Fruit fly (Drosophila melanogaster) whole organism, embryonic: ENCODE data around the gene Eip75B.

Source experiments
- ATbp ChIP-seq: fragments of 200-800 bp; sonication (Bioruptor generic); optimal IDR thresholded peaks from 2 replicates; lab custom pipeline; 2017; ENCODE audit warnings: missing biosample characterization, mild to moderate bottlenecking, missing genetic modification characterization, missing genetic modification reagents
- CG11456 ChIP-seq: fragments of 200-800 bp; sonication (Bioruptor generic); IDR thresholded peaks from 3 replicates; pipeline ENCODE4 v1.3.6; 2022; ENCODE audit warnings: missing biosample characterization, missing genetic modification characterization
- CG11504 ChIP-seq: fragments of 200-800 bp; sonication (Bioruptor generic); optimal IDR thresholded peaks from 3 replicates; lab custom pipeline; 2019; ENCODE audit warnings: missing biosample characterization, mild to moderate bottlenecking, missing genetic modification characterization, moderate library complexity
- CG11695 ChIP-seq: fragments of 200-800 bp; sonication (Bioruptor generic); IDR thresholded peaks from 3 replicates; pipeline ENCODE4 v1.3.6; 2022; ENCODE audit warnings: missing biosample characterization, missing genetic modification characterization
- CG12744 ChIP-seq: fragments of 200-800 bp; sonication (Bioruptor generic); optimal IDR thresholded peaks from 2 replicates; lab custom pipeline; 2016; ENCODE audit warnings: missing biosample characterization, missing genetic modification characterization
- CG12942 ChIP-seq: fragments of 200-800 bp; sonication (Bioruptor generic); optimal IDR thresholded peaks from 3 replicates; lab custom pipeline; 2016; ENCODE audit warnings: missing biosample characterization, missing genetic modification characterization
- CG1603 ChIP-seq: fragments of 200-800 bp; sonication (Bioruptor generic); optimal IDR thresholded peaks from 2 replicates; lab custom pipeline; 2019; ENCODE audit warnings: missing biosample characterization, mild to moderate bottlenecking, missing genetic modification characterization, moderate library complexity
- CG1647 ChIP-seq: fragments of 200-800 bp; sonication (Bioruptor generic); optimal IDR thresholded peaks from 3 replicates; lab custom pipeline; 2016; ENCODE audit warnings: missing biosample characterization, missing genetic modification characterization
- CG17186 ChIP-seq: fragments of 200-800 bp; sonication (Bioruptor generic); optimal IDR thresholded peaks from 3 replicates; lab custom pipeline; 2017; ENCODE audit warnings: missing biosample characterization, missing genetic modification reagents, missing genetic modification characterization
- CG17359 ChIP-seq: fragments of 200-800 bp; sonication (Bioruptor generic); optimal IDR thresholded peaks from 3 replicates; lab custom pipeline; 2018; ENCODE audit warnings: missing biosample characterization, mild to moderate bottlenecking, missing genetic modification characterization, moderate library complexity
- CG1832 ChIP-seq: fragments of 200-800 bp; sonication (Bioruptor generic); optimal IDR thresholded peaks from 2 replicates; lab custom pipeline; 2017; ENCODE audit warnings: missing biosample characterization, mild to moderate bottlenecking, missing genetic modification characterization, inconsistent platforms
- CG2116 ChIP-seq: fragments of 200-800 bp; sonication (Bioruptor generic); optimal IDR thresholded peaks from 3 replicates; lab custom pipeline; 2018; ENCODE audit warnings: missing biosample characterization, mild to moderate bottlenecking, missing genetic modification characterization
- CG30403 ChIP-seq: fragments of 200-800 bp; sonication (Bioruptor generic); optimal IDR thresholded peaks from 3 replicates; lab custom pipeline; 2016; ENCODE audit warnings: missing biosample characterization, missing genetic modification characterization
- CG3065 ChIP-seq: fragments of 200-800 bp; sonication (Bioruptor generic); optimal IDR thresholded peaks from 2 replicates; lab custom pipeline; 2016; ENCODE audit warnings: missing biosample characterization, missing genetic modification characterization
- CG31224 ChIP-seq: fragments of 200-800 bp; sonication (Bioruptor generic); IDR thresholded peaks from 2 replicates; pipeline ENCODE4 v1.3.6; 2022; ENCODE audit warnings: missing biosample characterization, missing genetic modification characterization
- CG31441 ChIP-seq: fragments of 200-800 bp; sonication (Bioruptor generic); IDR thresholded peaks from 2 replicates; pipeline ENCODE4 v1.3.6; 2022; ENCODE audit warnings: missing biosample characterization, missing genetic modification characterization
- CG32532 ChIP-seq: fragments of 200-800 bp; sonication (Bioruptor generic); IDR thresholded peaks from 2 replicates; pipeline ENCODE4 v1.3.6; 2022; ENCODE audit warnings: missing biosample characterization, missing genetic modification characterization
- CG3281 ChIP-seq: fragments of 200-800 bp; sonication (Bioruptor generic); optimal IDR thresholded peaks from 3 replicates; lab custom pipeline; 2017; ENCODE audit warnings: missing biosample characterization, mild to moderate bottlenecking, missing genetic modification characterization
- CG33557 ChIP-seq: fragments of 200-800 bp; sonication (Bioruptor generic); optimal IDR thresholded peaks from 2 replicates; lab custom pipeline; 2019; ENCODE audit warnings: missing biosample characterization, mild to moderate bottlenecking, missing genetic modification characterization, moderate library complexity
- CG3995 ChIP-seq: fragments of 200-800 bp; sonication (Bioruptor generic); optimal IDR thresholded peaks from 3 replicates; lab custom pipeline; 2016; ENCODE audit warnings: missing biosample characterization, missing genetic modification characterization
- CG4707 ChIP-seq: fragments of 200-800 bp; sonication (Bioruptor generic); optimal IDR thresholded peaks from 2 replicates; lab custom pipeline; 2018; ENCODE audit warnings: missing biosample characterization, mild to moderate bottlenecking, missing genetic modification characterization, moderate library complexity
- Dip2 ChIP-seq: fragments of 200-800 bp; sonication (Bioruptor generic); IDR thresholded peaks from 2 replicates; pipeline ENCODE4 v1.3.6; 2022; ENCODE audit warnings: missing biosample characterization, missing genetic modification characterization
- Dll ChIP-seq: fragments of 200-800 bp; sonication (Bioruptor generic); IDR thresholded peaks from 4 replicates; pipeline ENCODE4 v1.3.6; 2022; ENCODE audit warnings: missing biosample characterization, missing genetic modification characterization; ENCODE audit not compliant: partially characterized antibody
- Gsc ChIP-seq: fragments of 200-800 bp; sonication (Bioruptor generic); IDR thresholded peaks from 2 replicates; pipeline ENCODE4 v1.3.6; 2022; ENCODE audit warnings: missing biosample characterization, missing genetic modification characterization
- Hr78 ChIP-seq, 2 experiments: fragments of 200-800 bp in 1 of 2; fragments of >200 bp in 1 of 2; sonication (Bioruptor generic) in 1 of 2; optimal IDR thresholded peaks; 2 replicates each; lab custom pipeline; 2017 to 2019; ENCODE audit warnings: missing biosample characterization in 2 of 2, missing genetic modification characterization in 2 of 2, mild to moderate bottlenecking in 1 of 2, moderate library complexity in 1 of 2
- Lpt ChIP-seq: fragments of >200 bp; optimal IDR thresholded peaks from 2 replicates; lab custom pipeline; 2018; ENCODE audit warnings: missing biosample characterization, missing genetic modification characterization
- MTF-1 ChIP-seq: fragments of 200-800 bp; sonication (Bioruptor generic); optimal IDR thresholded peaks from 2 replicates; lab custom pipeline; 2018; ENCODE audit warnings: missing biosample characterization, mild to moderate bottlenecking, missing genetic modification characterization, borderline replicate concordance
- Med ChIP-seq: fragments of 200-800 bp; sonication (Bioruptor generic); peaks from one replicate; lab custom pipeline; 2016; ENCODE audit warnings: missing biosample characterization, missing genetic modification characterization, mild to moderate bottlenecking, inconsistent platforms, moderate library complexity
- Neu2 ChIP-seq: fragments of 200-800 bp; sonication (Bioruptor generic); optimal IDR thresholded peaks from 3 replicates; lab custom pipeline; 2016; ENCODE audit warnings: missing biosample characterization, missing genetic modification characterization, borderline replicate concordance
- Rfx ChIP-seq: fragments of 200-800 bp; sonication (Bioruptor generic); IDR thresholded peaks from 2 replicates; pipeline ENCODE4 v1.3.6; 2022; ENCODE audit warnings: missing biosample characterization, missing genetic modification characterization
- Sin3A ChIP-seq: fragments of >200 bp; optimal IDR thresholded peaks from 2 replicates; lab custom pipeline; 2018
- ara ChIP-seq: fragments of 200-800 bp; sonication (Bioruptor generic); IDR thresholded peaks from 2 replicates; pipeline ENCODE4 v1.3.6; 2022; ENCODE audit warnings: missing biosample characterization, missing genetic modification characterization
- cg ChIP-seq: fragments of 200-800 bp; sonication (Bioruptor generic); optimal IDR thresholded peaks from 3 replicates; lab custom pipeline; 2019; ENCODE audit warnings: missing biosample characterization, mild to moderate bottlenecking, missing genetic modification characterization, moderate library complexity
- chinmo ChIP-seq: fragments of 200-800 bp; sonication (Bioruptor generic); IDR thresholded peaks from 4 replicates; pipeline ENCODE4 v1.3.6; 2022; ENCODE audit warnings: missing biosample characterization, missing genetic modification characterization; ENCODE audit not compliant: partially characterized antibody
- cwo ChIP-seq: fragments of 200-800 bp; sonication (Bioruptor generic); optimal IDR thresholded peaks from 3 replicates; lab custom pipeline; 2017; ENCODE audit warnings: missing biosample characterization, missing genetic modification characterization, mild to moderate bottlenecking, moderate library complexity, missing genetic modification reagents
- fd102C ChIP-seq: fragments of 200-800 bp; sonication (Bioruptor generic); optimal IDR thresholded peaks from 2 replicates; lab custom pipeline; 2018; ENCODE audit warnings: missing biosample characterization, mild to moderate bottlenecking, missing genetic modification characterization, moderate library complexity
- gcm2 ChIP-seq: fragments of 200-800 bp; sonication (Bioruptor generic); optimal IDR thresholded peaks from 2 replicates; lab custom pipeline; 2016; ENCODE audit warnings: missing biosample characterization, missing genetic modification characterization
- gfzf ChIP-seq: fragments of 200-800 bp; sonication (Bioruptor generic); optimal IDR thresholded peaks from 2 replicates; lab custom pipeline; 2016; ENCODE audit warnings: missing biosample characterization, mild to moderate bottlenecking, missing genetic modification characterization, moderate library complexity
- grn ChIP-seq: fragments of 200-800 bp; sonication (Bioruptor generic); optimal IDR thresholded peaks from 3 replicates; lab custom pipeline; 2017; ENCODE audit warnings: missing biosample characterization, missing genetic modification characterization
- gsb ChIP-seq: fragments of 200-800 bp; sonication (Bioruptor generic); IDR thresholded peaks from 2 replicates; pipeline ENCODE4 v1.3.6; 2022; ENCODE audit warnings: missing biosample characterization, missing genetic modification characterization
- h ChIP-seq: fragments of >200 bp; optimal IDR thresholded peaks from 2 replicates; lab custom pipeline; 2017
- maf-S ChIP-seq: fragments of 200-800 bp; sonication (Bioruptor generic); optimal IDR thresholded peaks from 2 replicates; lab custom pipeline; 2016; ENCODE audit warnings: missing biosample characterization, missing genetic modification characterization
- nmo ChIP-seq: fragments of 200-800 bp; sonication (Bioruptor generic); optimal IDR thresholded peaks from 2 replicates; lab custom pipeline; 2018; ENCODE audit warnings: missing biosample characterization, mild to moderate bottlenecking, missing genetic modification characterization, moderate library complexity
- pfk ChIP-seq: fragments of 200-800 bp; sonication (Bioruptor generic); optimal IDR thresholded peaks from 2 replicates; lab custom pipeline; 2018; ENCODE audit warnings: missing biosample characterization, mild to moderate bottlenecking, missing genetic modification characterization, moderate library complexity
- pum ChIP-seq: fragments of 200-800 bp; sonication (Bioruptor generic); optimal IDR thresholded peaks from 2 replicates; lab custom pipeline; 2016; ENCODE audit warnings: missing biosample characterization, missing genetic modification characterization
- repo ChIP-seq: fragments of 200-800 bp; sonication (Bioruptor generic); optimal IDR thresholded peaks from 2 replicates; lab custom pipeline; 2016; ENCODE audit warnings: missing biosample characterization, missing genetic modification characterization
- sens-2 ChIP-seq: fragments of 200-800 bp; sonication (Bioruptor generic); IDR thresholded peaks from 2 replicates; pipeline ENCODE4 v1.3.6; 2022; ENCODE audit warnings: missing biosample characterization, missing genetic modification characterization
- stc ChIP-seq: fragments of 200-800 bp; sonication (Bioruptor generic); IDR thresholded peaks from 2 replicates; pipeline ENCODE4 v1.3.6; 2022; ENCODE audit warnings: missing biosample characterization, missing genetic modification characterization
- tll ChIP-seq, 2 experiments: fragments of 200-800 bp in 1 of 2; fragments of >200 bp in 1 of 2; sonication (Bioruptor generic) in 1 of 2; optimal IDR thresholded peaks; 2 replicates each; lab custom pipeline; 2017 to 2019; ENCODE audit warnings: missing biosample characterization in 2 of 2, missing genetic modification characterization in 2 of 2, mild to moderate bottlenecking in 1 of 2, moderate library complexity in 1 of 2
- zen ChIP-seq: fragments of 200-800 bp; sonication (Bioruptor generic); optimal IDR thresholded peaks from 3 replicates; lab custom pipeline; 2018; ENCODE audit warnings: missing biosample characterization, mild to moderate bottlenecking, missing genetic modification characterization, moderate library complexity

Gene Eip75B

dm6 chr3L:18008747-18009383, 55.6 kb downstream of the Eip75B start (continued):
- TF ChIP-seq CG3065 (GFP tag; lab: Kevin White, UChicago) (peak; percentile 50), Hr78 (GFP tag; optimal IDR thresholded peaks at IDR 0.05; lab: Kevin White, UChicago) (peak in 1 of 2 experiments; percentile 66), nmo (GFP tag; lab: Kevin White, UChicago) (peak; percentile 87), Dll (GFP tag; lab: Robert Waterston, UW) (no peak), Sin3A (lab: Kevin White, UChicago) (no peak), CG32532 (no peak), stc (GFP tag; lab: Robert Waterston, UW) (no peak), CG17186 (GFP tag; lab: Kevin White, UChicago) (peak; percentile 63), zen (peak; percentile 77), CG3995 (GFP tag; lab: Kevin White, UChicago) (no peak), CG1832 (GFP tag; lab: Kevin White, UChicago) (no peak), MTF-1 (GFP tag; lab: Kevin White, UChicago) (peak; percentile 67), CG33557 (GFP tag; lab: Kevin White, UChicago) (peak; percentile 83), ara (peak; percentile 90), CG2116 (GFP tag; lab: Kevin White, UChicago) (peak; percentile 2), CG1603 (tag; lab: Kevin White, UChicago) (peak; percentile 96), CG1647 (peak; percentile 74), Lpt (GFP tag; lab: Kevin White, UChicago) (no peak), h (lab: Kevin White, UChicago) (no peak), fd102C (GFP tag; lab: Kevin White, UChicago) (peak; percentile 27), Neu2 (GFP tag; lab: Kevin White, UChicago) (no peak), Dip2 (GFP tag; lab: Robert Waterston, UW) (no peak), CG31441 (GFP tag; lab: Robert Waterston, UW) (peak; percentile 73), ATbp (GFP tag; lab: Kevin White, UChicago) (peak; percentile 57), CG17359 (tag; lab: Kevin White, UChicago) (peak; percentile 76), gcm2 (no peak), pfk (no peak), CG3281 (no peak), gfzf (GFP tag; lab: Kevin White, UChicago) (no peak), Gsc (GFP tag; lab: Robert Waterston, UW) (no peak), CG30403 (peak; percentile 76), CG4707 (GFP tag; lab: Kevin White, UChicago) (peak; percentile 69), gsb (no peak), Rfx (GFP tag; lab: Robert Waterston, UW) (no peak), cg (GFP tag; lab: Kevin White, UChicago) (no peak), pum (GFP tag; lab: Kevin White, UChicago) (peak; percentile 84), CG12942 (GFP tag; lab: Kevin White, UChicago) (peak; percentile 61), tll (GFP tag; optimal IDR thresholded peaks at IDR 0.05; lab: Kevin White, UChicago) (no peak)
- TF ChIP-seq, all 482 proteins: peak for 291

- TF ChIP-seq CG12744, result no peak
- TF ChIP-seq CG11456 (GFP tag; lab: Robert Waterston, UW), result 0 out of 3 replicates have a peak, but pooled peaks have one; percentile 50
- TF ChIP-seq sens-2 (GFP tag; lab: Robert Waterston, UW), result no peak
- no peak for TF ChIP-seq maf-S (GFP tag; lab: Kevin White, UChicago)
- peak; percentile 26 for TF ChIP-seq grn (GFP tag; lab: Kevin White, UChicago)
- TF ChIP-seq repo (GFP tag; lab: Kevin White, UChicago), result no peak
- no peak for TF ChIP-seq CG31224 (GFP tag; lab: Robert Waterston, UW)
- TF ChIP-seq cwo (GFP tag; lab: Kevin White, UChicago), result peak; percentile 1
- TF ChIP-seq CG11504 (tag; lab: Kevin White, UChicago), result no peak
- 0 out of 4 replicates have a peak, but pooled peaks have one; percentile 47 for TF ChIP-seq chinmo (GFP tag; lab: Robert Waterston, UW)
- no peak for TF ChIP-seq CG11695 (GFP tag; lab: Robert Waterston, UW)
- peak; percentile 48 for TF ChIP-seq Med (GFP tag; lab: Kevin White, UChicago)
Observed at dm6 chr3L:18007413-18008164, 56.9 kb downstream of the Eip75B start.
